Fruit fly (Drosophila melanogaster) whole organism, embryonic: ENCODE measurements around the gene IntS10.
A peak's percentile ranks its signal among the peaks of the same experiment; 100 is the strongest.

ENCODE experiments used
- Asciz ChIP-seq: fragments of 200-800 bp; sonication (Bioruptor generic); optimal IDR thresholded peaks from 2 replicates; lab custom pipeline; 2017; ENCODE audit warnings: missing biosample characterization, mild to moderate bottlenecking, missing genetic modification characterization, missing genetic modification reagents
- B-H2 ChIP-seq: fragments of 200-800 bp; sonication (Bioruptor generic); optimal IDR thresholded peaks from 2 replicates; lab custom pipeline; 2018; ENCODE audit warnings: missing biosample characterization, mild to moderate bottlenecking, missing genetic modification characterization
- CG11085 ChIP-seq: fragments of 200-800 bp; sonication (Bioruptor generic); IDR thresholded peaks from 2 replicates; pipeline ENCODE4 v1.3.6; 2022; ENCODE audit warnings: missing biosample characterization, missing genetic modification characterization
- CG11093 ChIP-seq: fragments of 200-800 bp; sonication (Bioruptor generic); IDR thresholded peaks from 3 replicates; pipeline ENCODE4 v1.3.6; 2022; ENCODE audit warnings: missing biosample characterization, missing genetic modification characterization
- CG12299 ChIP-seq: fragments of 200-800 bp; sonication (Bioruptor generic); optimal IDR thresholded peaks from 2 replicates; lab custom pipeline; 2018; ENCODE audit warnings: missing biosample characterization, mild to moderate bottlenecking, missing genetic modification characterization
- CG14441 ChIP-seq: fragments of 200-800 bp; sonication (Bioruptor generic); IDR thresholded peaks from 2 replicates; pipeline ENCODE4 v1.3.6; 2022; ENCODE audit warnings: missing biosample characterization, missing genetic modification characterization
- CG15696 ChIP-seq: fragments of 200-800 bp; sonication (Bioruptor generic); optimal IDR thresholded peaks from 2 replicates; lab custom pipeline; 2019; ENCODE audit warnings: missing biosample characterization, mild to moderate bottlenecking, missing genetic modification characterization, moderate library complexity
- CG17359 ChIP-seq: fragments of 200-800 bp; sonication (Bioruptor generic); optimal IDR thresholded peaks from 3 replicates; lab custom pipeline; 2018; ENCODE audit warnings: missing biosample characterization, mild to moderate bottlenecking, missing genetic modification characterization, moderate library complexity
- CG1832 ChIP-seq: fragments of 200-800 bp; sonication (Bioruptor generic); optimal IDR thresholded peaks from 2 replicates; lab custom pipeline; 2017; ENCODE audit warnings: missing biosample characterization, mild to moderate bottlenecking, missing genetic modification characterization, inconsistent platforms
- CG18599 ChIP-seq: fragments of 200-800 bp; sonication (Bioruptor generic); optimal IDR thresholded peaks from 3 replicates; lab custom pipeline; 2017; ENCODE audit warnings: missing biosample characterization, missing genetic modification characterization, mild to moderate bottlenecking, moderate library complexity, missing genetic modification reagents
- CG2712 ChIP-seq: fragments of 200-800 bp; optimal IDR thresholded peaks from 3 replicates; lab custom pipeline; 2019; ENCODE audit warnings: missing biosample characterization, mild to moderate bottlenecking, missing genetic modification characterization, moderate library complexity
- CG3065 ChIP-seq: fragments of 200-800 bp; sonication (Bioruptor generic); optimal IDR thresholded peaks from 2 replicates; lab custom pipeline; 2016; ENCODE audit warnings: missing biosample characterization, missing genetic modification characterization
- CG3281 ChIP-seq: fragments of 200-800 bp; sonication (Bioruptor generic); optimal IDR thresholded peaks from 3 replicates; lab custom pipeline; 2017; ENCODE audit warnings: missing biosample characterization, mild to moderate bottlenecking, missing genetic modification characterization
- CG33213 ChIP-seq: fragments of 200-800 bp; sonication (Bioruptor generic); optimal IDR thresholded peaks from 3 replicates; lab custom pipeline; 2016; ENCODE audit warnings: missing biosample characterization, missing genetic modification characterization
- CG3838 ChIP-seq: fragments of 200-800 bp; sonication (Bioruptor generic); optimal IDR thresholded peaks from 3 replicates; lab custom pipeline; 2016; ENCODE audit warnings: missing biosample characterization, missing genetic modification characterization
- CG3995 ChIP-seq: fragments of 200-800 bp; sonication (Bioruptor generic); optimal IDR thresholded peaks from 3 replicates; lab custom pipeline; 2016; ENCODE audit warnings: missing biosample characterization, missing genetic modification characterization
- CG6654 ChIP-seq: fragments of 200-800 bp; sonication (Bioruptor generic); optimal IDR thresholded peaks from 2 replicates; lab custom pipeline; 2017; ENCODE audit warnings: missing biosample characterization, mild to moderate bottlenecking, missing genetic modification characterization
- CG7745 ChIP-seq: fragments of 200-800 bp; sonication (Bioruptor generic); optimal IDR thresholded peaks from 2 replicates; lab custom pipeline; 2018; ENCODE audit warnings: missing biosample characterization, mild to moderate bottlenecking, missing genetic modification characterization, moderate library complexity
- CG7987 ChIP-seq: fragments of 200-800 bp; sonication (Bioruptor generic); optimal IDR thresholded peaks from 2 replicates; lab custom pipeline; 2018; ENCODE audit warnings: missing biosample characterization, mild to moderate bottlenecking, missing genetic modification characterization, moderate library complexity
- CoRest ChIP-seq: fragments of 200-800 bp; sonication (Bioruptor generic); optimal IDR thresholded peaks from 3 replicates; lab custom pipeline; 2018; ENCODE audit warnings: missing biosample characterization, mild to moderate bottlenecking, missing genetic modification characterization, moderate library complexity
- D19A ChIP-seq: fragments of 200-800 bp; optimal IDR thresholded peaks from 3 replicates; lab custom pipeline; 2019; ENCODE audit warnings: missing biosample characterization, mild to moderate bottlenecking, missing genetic modification characterization, moderate library complexity
- Fer1 ChIP-seq: fragments of 200-800 bp; sonication (Bioruptor generic); optimal IDR thresholded peaks from 2 replicates; lab custom pipeline; 2017; ENCODE audit warnings: missing biosample characterization, mild to moderate bottlenecking, missing genetic modification characterization
- Hmx ChIP-seq: fragments of 200-800 bp; sonication (Bioruptor generic); optimal IDR thresholded peaks from 2 replicates; lab custom pipeline; 2016; ENCODE audit warnings: missing biosample characterization, missing genetic modification characterization
- Hr78 ChIP-seq, 2 experiments: fragments of 200-800 bp in 1 of 2; fragments of >200 bp in 1 of 2; sonication (Bioruptor generic) in 1 of 2; optimal IDR thresholded peaks; 2 replicates each; lab custom pipeline; 2017 to 2019; ENCODE audit warnings: missing biosample characterization in 2 of 2, missing genetic modification characterization in 2 of 2, mild to moderate bottlenecking in 1 of 2, moderate library complexity in 1 of 2
- Kr ChIP-seq: fragments of 200-800 bp; sonication (Bioruptor generic); optimal IDR thresholded peaks from 2 replicates; lab custom pipeline; 2017; ENCODE audit warnings: missing biosample characterization, mild to moderate bottlenecking, missing genetic modification characterization
- NC2α ChIP-seq: fragments of 200-800 bp; sonication (Bioruptor generic); optimal IDR thresholded peaks from 2 replicates; lab custom pipeline; 2016; ENCODE audit warnings: missing biosample characterization, missing genetic modification characterization
- NC2β ChIP-seq: fragments of 200-800 bp; sonication (Bioruptor generic); optimal IDR thresholded peaks from 2 replicates; lab custom pipeline; 2016; ENCODE audit warnings: missing biosample characterization, missing genetic modification characterization
- NfI ChIP-seq: fragments of 200-800 bp; sonication (Bioruptor generic); optimal IDR thresholded peaks from 3 replicates; lab custom pipeline; 2018; ENCODE audit warnings: missing biosample characterization, mild to moderate bottlenecking, missing genetic modification characterization, moderate library complexity
- Sox100B ChIP-seq: fragments of 200-800 bp; sonication (Bioruptor generic); optimal IDR thresholded peaks from 3 replicates; lab custom pipeline; 2018; ENCODE audit warnings: missing biosample characterization, mild to moderate bottlenecking, missing genetic modification characterization
- Taf1 ChIP-seq: fragments of 200-800 bp; sonication (Bioruptor generic); IDR thresholded peaks from 2 replicates; pipeline ENCODE4 v1.3.6; 2022; ENCODE audit warnings: missing biosample characterization, missing genetic modification characterization
- Usf ChIP-seq: fragments of 200-800 bp; sonication (Bioruptor generic); optimal IDR thresholded peaks from 2 replicates; lab custom pipeline; 2017; ENCODE audit warnings: missing genotype, missing biosample characterization, missing genetic modification characterization
- chinmo ChIP-seq: fragments of 200-800 bp; sonication (Bioruptor generic); IDR thresholded peaks from 4 replicates; pipeline ENCODE4 v1.3.6; 2022; ENCODE audit warnings: missing biosample characterization, missing genetic modification characterization; ENCODE audit not compliant: partially characterized antibody
- dmrt11E ChIP-seq: fragments of 200-800 bp; sonication (Bioruptor generic); optimal IDR thresholded peaks from 3 replicates; lab custom pipeline; 2018; ENCODE audit warnings: missing biosample characterization, mild to moderate bottlenecking, missing genetic modification characterization, moderate library complexity
- dmrt99B ChIP-seq: fragments of 200-800 bp; sonication (Bioruptor generic); optimal IDR thresholded peaks from 2 replicates; lab custom pipeline; 2018; ENCODE audit warnings: missing biosample characterization, mild to moderate bottlenecking, missing genetic modification characterization, moderate library complexity
- fd64A ChIP-seq: fragments of 200-800 bp; sonication (Bioruptor generic); optimal IDR thresholded peaks from 3 replicates; lab custom pipeline; 2018; ENCODE audit warnings: missing biosample characterization, mild to moderate bottlenecking, missing genetic modification characterization
- gem ChIP-seq: fragments of 200-800 bp; sonication (Bioruptor generic); optimal IDR thresholded peaks from 2 replicates; lab custom pipeline; 2019; ENCODE audit warnings: missing biosample characterization, mild to moderate bottlenecking, missing genetic modification characterization, moderate library complexity
- jumu ChIP-seq: fragments of 200-800 bp; sonication (Bioruptor generic); optimal IDR thresholded peaks from 3 replicates; lab custom pipeline; 2016; ENCODE audit warnings: missing biosample characterization, missing genetic modification characterization
- kay ChIP-seq: fragments of 200-800 bp; sonication (Bioruptor generic); optimal IDR thresholded peaks from 2 replicates; lab custom pipeline; 2016; ENCODE audit warnings: missing biosample characterization, missing genetic modification characterization
- lola ChIP-seq, 3 experiments: fragments of >200 bp in 2 of 3; fragments of 200-800 bp in 1 of 3; sonication (Bioruptor generic) in 1 of 3; optimal IDR thresholded peaks; 2 replicates each; lab custom pipeline; 2017 to 2019; ENCODE audit warnings: missing biosample characterization in 3 of 3, missing genetic modification characterization in 3 of 3, mild to moderate bottlenecking in 1 of 3, moderate library complexity in 1 of 3
- nmo ChIP-seq: fragments of 200-800 bp; sonication (Bioruptor generic); optimal IDR thresholded peaks from 2 replicates; lab custom pipeline; 2018; ENCODE audit warnings: missing biosample characterization, mild to moderate bottlenecking, missing genetic modification characterization, moderate library complexity
- nom ChIP-seq: fragments of 200-800 bp; sonication (Bioruptor generic); optimal IDR thresholded peaks from 2 replicates; lab custom pipeline; 2017; ENCODE audit warnings: missing biosample characterization, missing genetic modification characterization, mild to moderate bottlenecking, moderate library complexity, missing genetic modification reagents
- odd ChIP-seq: fragments of 200-800 bp; sonication (Bioruptor generic); optimal IDR thresholded peaks from 2 replicates; lab custom pipeline; 2017; ENCODE audit warnings: missing biosample characterization, mild to moderate bottlenecking, missing genetic modification characterization
- onecut ChIP-seq: fragments of 200-800 bp; sonication (Bioruptor generic); IDR thresholded peaks from 2 replicates; pipeline ENCODE4 v1.3.6; 2022; ENCODE audit warnings: missing biosample characterization, missing genetic modification characterization
- phol ChIP-seq: fragments of 200-800 bp; sonication (Bioruptor generic); optimal IDR thresholded peaks from 3 replicates; lab custom pipeline; 2018; ENCODE audit warnings: missing biosample characterization, mild to moderate bottlenecking, missing genetic modification characterization, moderate library complexity
- row ChIP-seq: fragments of 200-800 bp; sonication (Bioruptor generic); IDR thresholded peaks from 3 replicates; pipeline ENCODE4 v1.3.6; 2022; ENCODE audit warnings: missing biosample characterization, missing genetic modification characterization
- sd ChIP-seq: fragments of 200-800 bp; sonication (Bioruptor generic); optimal IDR thresholded peaks from 3 replicates; lab custom pipeline; 2018; ENCODE audit warnings: missing biosample characterization, mild to moderate bottlenecking, missing genetic modification characterization, moderate library complexity
- sens ChIP-seq: fragments of 200-800 bp; sonication (Bioruptor generic); peaks from one replicate; lab custom pipeline; 2016; ENCODE audit warnings: missing biosample characterization, missing genetic modification characterization
- sqz ChIP-seq: fragments of 200-800 bp; sonication (Bioruptor generic); optimal IDR thresholded peaks from 3 replicates; lab custom pipeline; 2018; ENCODE audit warnings: missing biosample characterization, mild to moderate bottlenecking, missing genetic modification characterization
- usp ChIP-seq: fragments of >200 bp; optimal IDR thresholded peaks from 2 replicates; lab custom pipeline; 2017; ENCODE audit warnings: missing biosample characterization, missing genetic modification characterization

The IntS10 gene

DNA sequence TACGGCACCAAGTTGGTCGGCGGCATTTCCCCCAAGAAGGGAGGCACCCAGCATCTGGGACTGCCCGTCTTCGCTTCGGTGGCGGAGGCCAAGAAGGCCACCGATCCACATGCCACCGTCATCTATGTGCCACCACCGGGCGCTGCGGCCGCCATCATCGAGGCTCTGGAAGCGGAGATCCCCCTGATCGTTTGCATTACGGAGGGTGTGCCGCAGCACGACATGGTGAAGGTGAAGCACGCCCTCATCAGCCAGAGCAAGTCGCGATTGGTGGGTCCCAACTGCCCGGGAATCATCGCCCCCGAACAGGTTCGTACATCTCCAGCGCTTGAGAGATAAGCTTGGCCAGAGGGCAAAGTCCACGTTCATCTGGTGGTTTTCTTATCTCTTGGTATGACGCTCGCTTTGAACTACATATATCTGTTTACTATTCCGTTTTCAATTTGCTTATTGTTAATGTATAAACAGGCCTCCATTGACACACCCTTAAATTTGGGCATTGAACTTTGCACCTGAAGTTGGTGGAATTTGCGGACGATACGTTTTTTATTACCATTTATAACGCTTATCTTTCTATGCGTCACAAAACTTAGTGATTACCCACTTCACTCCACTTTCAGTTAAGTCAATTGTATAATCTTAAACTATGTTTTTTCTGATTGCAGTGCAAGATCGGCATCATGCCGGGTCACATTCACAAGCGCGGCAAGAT lies 10.4 kb downstream of the IntS10 start (continued):
- TF ChIP-seq CG15696 (peak; percentile 4), nom (GFP tag; lab: Kevin White, UChicago) (peak; percentile 97), CG14441 (GFP tag; lab: Robert Waterston, UW) (no peak), dmrt99B (peak; percentile 11), CG3065 (no peak), CG33213 (GFP tag; lab: Kevin White, UChicago) (no peak), Fer1 (GFP tag; lab: Kevin White, UChicago) (peak; percentile 40), sqz (GFP tag; lab: Kevin White, UChicago) (peak; percentile 28), Taf1 (no peak), NC2β (no peak), Hr78 (GFP tag; optimal IDR thresholded peaks at IDR 0.05; lab: Kevin White, UChicago) (peak in 1 of 2 experiments; percentile 89), odd (GFP tag; lab: Kevin White, UChicago) (peak; percentile 40), dmrt11E (peak; percentile 0), B-H2 (no peak), onecut (GFP tag; lab: Robert Waterston, UW) (no peak), chinmo (GFP tag; lab: Robert Waterston, UW) (no peak), CG12299 (tag; lab: Kevin White, UChicago) (peak; percentile 17), fd64A (peak; percentile 13), Usf (GFP tag; lab: Kevin White, UChicago) (no peak), CG17359 (peak; percentile 8), nmo (GFP tag; lab: Kevin White, UChicago) (no peak), gem (no peak), phol (tag; lab: Kevin White, UChicago) (no peak), CG2712 (tag; lab: Kevin White, UChicago) (no peak), sens (GFP tag; lab: Kevin White, UChicago) (peak; percentile 77), CG3995 (GFP tag; lab: Kevin White, UChicago) (no peak), CG11085 (GFP tag; lab: Robert Waterston, UW) (no peak), Sox100B (GFP tag; lab: Kevin White, UChicago) (peak; percentile 30), CG3281 (no peak), row (GFP tag; lab: Robert Waterston, UW) (no peak), CG6654 (GFP tag; lab: Kevin White, UChicago) (no peak), kay (GFP tag; lab: Kevin White, UChicago) (no peak), Kr (GFP tag; lab: Kevin White, UChicago) (no peak), CoRest (no peak), CG18599 (GFP tag; lab: Kevin White, UChicago) (peak; percentile 28), CG7745 (no peak), CG7987 (GFP tag; lab: Kevin White, UChicago) (peak; percentile 1), jumu (GFP tag; lab: Kevin White, UChicago) (no peak), CG11093 (GFP tag; lab: Robert Waterston, UW) (0 out of 3 replicates have a peak, but pooled peaks have one; percentile 7), usp (GFP tag; lab: Kevin White, UChicago) (no peak), sd (tag; lab: Kevin White, UChicago) (peak; percentile 74), Hmx (GFP tag; lab: Kevin White, UChicago) (no peak), Asciz (GFP tag; lab: Kevin White, UChicago) (peak; percentile 46), CG1832 (GFP tag; lab: Kevin White, UChicago) (no peak), lola (GFP tag; optimal IDR thresholded peaks at IDR 0.05; lab: Kevin White, UChicago) (no peak), NfI (GFP tag; lab: Kevin White, UChicago) (no peak), D19A (no peak), NC2α (GFP tag; lab: Kevin White, UChicago) (no peak), CG3838 (GFP tag; lab: Kevin White, UChicago) (no peak)
